Worm (Caenorhabditis elegans): ENCODE measurements around the gene F29A7.8.

The F29A7.8 gene

DNA sequence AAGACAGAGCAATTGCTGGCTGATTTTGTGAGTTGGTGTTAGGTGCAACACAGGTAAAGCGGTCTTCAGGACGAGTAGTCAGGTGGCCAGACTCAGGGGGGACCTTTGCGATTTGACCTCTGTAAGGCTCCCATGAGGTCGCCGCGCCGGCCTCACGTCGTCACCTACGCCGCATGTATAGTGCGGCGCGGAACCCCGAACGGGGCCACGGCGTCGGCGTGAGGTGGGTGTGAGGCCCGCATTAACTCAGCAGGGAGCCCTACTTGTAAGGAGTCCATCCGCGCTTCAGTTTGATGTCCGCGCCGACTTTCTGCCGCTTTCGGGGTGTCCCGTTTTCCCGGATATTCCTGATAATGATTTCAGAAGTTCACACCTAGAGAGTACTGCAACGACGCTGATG is 3.3 kb downstream of the F29A7.8 start:
- no peak for TF ChIP-seq egl-27 (tag; optimal IDR thresholded peaks at IDR 0.05)
- TF ChIP-seq mbf-1 (tag; optimal IDR thresholded peaks at IDR 0.05) = no peak
- TF ChIP-seq R02D3.7 (tag; optimal IDR thresholded peaks at IDR 0.05) = no peak

- TF ChIP-seq unc-62 (GFP tag; optimal IDR thresholded peaks at IDR 0.05) (no peak), nhr-10 (tag; optimal IDR thresholded peaks at IDR 0.05) (no peak), mab-5 (tag; optimal IDR thresholded peaks at IDR 0.05) (no peak), lin-13 (GFP tag; optimal IDR thresholded peaks at IDR 0.05) (no peak), sma-9 (GFP tag; optimal IDR thresholded peaks at IDR 0.05) (no peak), sma-9 (tag; optimal IDR thresholded peaks at IDR 0.05) (no peak), lin-39 (tag; optimal IDR thresholded peaks at IDR 0.05) (no peak), ZK546.5 (tag; optimal IDR thresholded peaks at IDR 0.05) (no peak), sem-4 (tag; optimal IDR thresholded peaks at IDR 0.05) (no peak), nhr-77 (tag; optimal IDR thresholded peaks at IDR 0.05) (no peak), elt-3 (tag; optimal IDR thresholded peaks at IDR 0.05) (no peak), peb-1 (tag; optimal IDR thresholded peaks at IDR 0.05) (no peak), ztf-4 (tag; optimal IDR thresholded peaks at IDR 0.05) (no peak), gmeb-1 (tag; optimal IDR thresholded peaks at IDR 0.05) (no peak), Y55F3AM.14 (GFP tag; optimal IDR thresholded peaks at IDR 0.05) (no peak), ceh-82 (tag; optimal IDR thresholded peaks at IDR 0.05) (no peak), ztf-11 (tag; optimal IDR thresholded peaks at IDR 0.05) (no peak), zag-1 (tag; optimal IDR thresholded peaks at IDR 0.05) (no peak)
Observed at ce11 chrII:2752999-2753398, 4.9 kb downstream of the F29A7.8 start, which contains the start of gene F29A7.3. Gene F29A7.3, plus strand, starts transcription at chrII:2753299.

DNA sequence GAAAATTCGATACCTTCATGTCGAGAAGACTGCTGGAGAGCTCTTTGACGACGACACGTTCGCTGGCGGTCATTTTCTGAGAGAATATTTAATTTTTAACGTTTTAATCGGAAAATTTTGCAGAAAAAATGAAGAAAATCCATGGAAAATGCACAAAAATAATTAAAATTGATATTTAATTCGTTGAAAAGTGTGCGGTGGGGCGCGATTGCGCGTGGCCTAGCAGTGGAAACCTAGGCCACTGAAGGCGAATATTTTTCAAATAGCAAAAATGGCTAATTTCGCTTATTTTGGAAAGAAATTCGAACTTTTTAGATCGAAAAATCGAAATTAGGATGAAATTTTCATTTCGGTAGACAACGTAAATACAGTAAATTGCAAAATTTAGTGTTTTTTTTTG is 5.3 kb downstream of the F29A7.8 start, which contains the start of gene F29A7.6:
Gene F29A7.6 (minus strand): TSS at position 76 of the 400 bp plus-strand sequence.
- TF ChIP-seq F13H6.1 (tag; optimal IDR thresholded peaks at IDR 0.05) (peak; percentile 67), nhr-21 (tag; optimal IDR thresholded peaks at IDR 0.05) (no peak), nhr-10 (tag; optimal IDR thresholded peaks at IDR 0.05) (no peak), gmeb-1 (tag; optimal IDR thresholded peaks at IDR 0.05) (peak; percentile 65), sma-9 (GFP tag; optimal IDR thresholded peaks at IDR 0.05) (peak; percentile 66), sma-9 (tag; optimal IDR thresholded peaks at IDR 0.05) (no peak), unc-55 (GFP tag; optimal IDR thresholded peaks at IDR 0.05) (peak; percentile 57), lin-13 (GFP tag; optimal IDR thresholded peaks at IDR 0.05) (no peak), mab-5 (tag; optimal IDR thresholded peaks at IDR 0.05) (peak; percentile 3), C34F6.9 (tag; optimal IDR thresholded peaks at IDR 0.05) (peak; percentile 79), aly-2 (tag; optimal IDR thresholded peaks at IDR 0.05) (no peak), nhr-129 (tag; optimal IDR thresholded peaks at IDR 0.05) (peak; percentile 1), crh-2 (tag; optimal IDR thresholded peaks at IDR 0.05) (peak; percentile 32), sma-3 (GFP tag; optimal IDR thresholded peaks at IDR 0.05) (peak; percentile 66), lsy-2 (tag; optimal IDR thresholded peaks at IDR 0.05) (peak in 1 of 2 experiments; percentile 49)

- TF ChIP-seq ceh-16 (tag; optimal IDR thresholded peaks at IDR 0.05) = no peak
- TF ChIP-seq ztf-1 (GFP tag; conservative IDR thresholded peaks at IDR 0.05) = no peak
- TF ChIP-seq F13H6.1 (tag; optimal IDR thresholded peaks at IDR 0.05) = no peak
- no peak for TF ChIP-seq lsy-2 (tag; optimal IDR thresholded peaks at IDR 0.05)
- no peak for TF ChIP-seq sem-4 (tag; optimal IDR thresholded peaks at IDR 0.05)
- TF ChIP-seq gmeb-1 (tag; optimal IDR thresholded peaks at IDR 0.05) = no peak
- no peak for TF ChIP-seq ama-1 (optimal IDR thresholded peaks at IDR 0.05)
- no peak for TF ChIP-seq peb-1 (tag; optimal IDR thresholded peaks at IDR 0.05)
- no peak for TF ChIP-seq nhr-11 (tag; optimal IDR thresholded peaks at IDR 0.05)
- TF ChIP-seq egl-27 (tag; optimal IDR thresholded peaks at IDR 0.05) = no peak
- TF ChIP-seq alr-1 (tag; optimal IDR thresholded peaks at IDR 0.05) = no peak
- no peak for TF ChIP-seq ceh-82 (tag; optimal IDR thresholded peaks at IDR 0.05)
- no peak for TF ChIP-seq nhr-10 (tag; optimal IDR thresholded peaks at IDR 0.05)
- no peak for TF ChIP-seq nhr-12 (tag; optimal IDR thresholded peaks at IDR 0.05)
- no peak for TF ChIP-seq lin-39 (tag; optimal IDR thresholded peaks at IDR 0.05)
- TF ChIP-seq nhr-129 (tag; optimal IDR thresholded peaks at IDR 0.05) = no peak
Observed at ce11 chrII:2751278-2751677, 6.6 kb downstream of the F29A7.8 start.

- no peak for TF ChIP-seq nhr-25 (tag; optimal IDR thresholded peaks at IDR 0.05)
- TF ChIP-seq fos-1 (tag; optimal IDR thresholded peaks at IDR 0.05) = peak; percentile 72
Observed at ce11 chrII:2749595-2750048, 8.2 kb downstream of the F29A7.8 start, which contains the start of gene F29A7.4. Gene F29A7.4, plus strand, starts transcription at chrII:2749998.
